Worm (Caenorhabditis elegans) whole organism, early embryonic: ENCODE data around the gene mak-1.

ENCODE experiments used
- B0310.2 ChIP-seq: sonication (generic microtip); optimal IDR thresholded peaks from 2 replicates; lab custom pipeline; 2016; ENCODE audit warnings: mild to moderate bottlenecking, missing genetic modification characterization, missing compliant biosample characterization
- F13C5.2 ChIP-seq: sonication (generic microtip); optimal IDR thresholded peaks from 2 replicates; lab custom pipeline; 2017; ENCODE audit warnings: mild to moderate bottlenecking, missing genetic modification characterization, inconsistent platforms, missing compliant biosample characterization
- aly-1 ChIP-seq: sonication (generic microtip); optimal IDR thresholded peaks from 2 replicates; lab custom pipeline; 2016; ENCODE audit warnings: missing genetic modification characterization, missing compliant biosample characterization
- ama-1 ChIP-seq: fragments of 150-350 bp; optimal IDR thresholded peaks from 2 replicates; lab custom pipeline; 2014
- ceh-36 ChIP-seq: sonication (generic microtip); optimal IDR thresholded peaks from 2 replicates; lab custom pipeline; 2016; ENCODE audit warnings: missing genetic modification characterization, inconsistent platforms, missing compliant biosample characterization
- flt-1 ChIP-seq: fragments of 200-800 bp; sonication (Bioruptor generic); IDR thresholded peaks from 2 replicates; pipeline ENCODE4 v1.3.6; 2022; ENCODE audit warnings: missing genetic modification characterization, missing compliant biosample characterization
- hmbx-1 ChIP-seq: sonication (generic microtip); optimal IDR thresholded peaks from 2 replicates; lab custom pipeline; 2016; ENCODE audit warnings: mild to moderate bottlenecking, missing genetic modification characterization, missing compliant biosample characterization
- hmg-4 ChIP-seq: fragments of 200-800 bp; sonication (Bioruptor generic); optimal IDR thresholded peaks from 2 replicates; lab custom pipeline; 2018; ENCODE audit warnings: mild to moderate bottlenecking, missing genetic modification characterization, missing compliant biosample characterization
- hnd-1 ChIP-seq: sonication (generic microtip); optimal IDR thresholded peaks from 2 replicates; lab custom pipeline; 2016; ENCODE audit warnings: missing genetic modification characterization, missing compliant biosample characterization
- pes-1 ChIP-seq: fragments of 200-800 bp; sonication (Bioruptor generic); IDR thresholded peaks from 2 replicates; pipeline ENCODE4 v1.3.6; 2022; ENCODE audit warnings: missing genetic modification reagents, missing genetic modification characterization, missing compliant biosample characterization
- sea-1 ChIP-seq: fragments of 200-800 bp; sonication (Bioruptor generic); conservative IDR thresholded peaks from 2 replicates; pipeline ENCODE4 v1.3.6; 2022; ENCODE audit warnings: missing genetic modification characterization, missing compliant biosample characterization
- tbx-37 ChIP-seq: fragments of 200-800 bp; sonication (Bioruptor generic); conservative IDR thresholded peaks from 2 replicates; pipeline ENCODE4 v1.3.6; 2022; ENCODE audit warnings: missing genetic modification reagents, missing genetic modification characterization, missing compliant biosample characterization

- TF ChIP-seq sea-1 (GFP tag; lab: Robert Waterston, UW) (no peak), ama-1 (lab: Kevin White, UChicago) (no peak), tbx-37 (GFP tag; lab: Robert Waterston, UW) (no peak), hnd-1 (tag; lab: Kevin White, UChicago) (no peak), ceh-36 (tag; lab: Kevin White, UChicago) (no peak), flt-1 (GFP tag; lab: Robert Waterston, UW) (no peak), F13C5.2 (tag; lab: Kevin White, UChicago) (no peak), aly-1 (tag; lab: Kevin White, UChicago) (no peak), B0310.2 (tag; lab: Kevin White, UChicago) (no peak), pes-1 (GFP tag; lab: Robert Waterston, UW) (no peak), hmg-4 (no peak), hmbx-1 (tag; lab: Kevin White, UChicago) (no peak)
Measured at ce11 chrII:8742972-8743371, 899 bp upstream of the mak-1 start.
